Worm (Caenorhabditis elegans): ENCODE measurements around the gene hrg-3.

ce11 chrV:9756242-9756641 lies at the start of gene hrg-3:
- TF ChIP-seq ztf-1 (GFP tag; conservative IDR thresholded peaks at IDR 0.05) (no peak), R02D3.7 (tag; optimal IDR thresholded peaks at IDR 0.05) (no peak), zag-1 (tag; optimal IDR thresholded peaks at IDR 0.05) (no peak), unc-39 (tag; optimal IDR thresholded peaks at IDR 0.05) (no peak), skn-1 (tag; optimal IDR thresholded peaks at IDR 0.05) (no peak), F13H6.1 (tag; optimal IDR thresholded peaks at IDR 0.05) (no peak), lin-11 (tag; optimal IDR thresholded peaks at IDR 0.05) (no peak), ztf-11 (tag; optimal IDR thresholded peaks at IDR 0.05) (no peak), alr-1 (tag; optimal IDR thresholded peaks at IDR 0.05) (no peak)

All from whole organism, L2 larva.